Worm (Caenorhabditis elegans) whole organism, mixed stage, embryonic: ENCODE measurements around the gene gei-14.

Experiments used
- M03D4.4 ChIP-seq: sonication (generic microtip); optimal IDR thresholded peaks from 2 replicates; lab custom pipeline; 2017; ENCODE audit warnings: mild to moderate bottlenecking, missing genetic modification characterization, missing compliant biosample characterization
- bed-3 ChIP-seq: fragments of 200-800 bp; sonication (Bioruptor generic); optimal IDR thresholded peaks from 3 replicates; lab custom pipeline; 2018; ENCODE audit warnings: mild to moderate bottlenecking, missing genetic modification characterization, moderate library complexity, missing compliant biosample characterization
- blmp-1 ChIP-seq: fragments of 150-350 bp; optimal IDR thresholded peaks from 2 replicates; lab custom pipeline; 2014; ENCODE audit warnings: missing biosample characterization, missing genetic modification characterization
- ceh-39 ChIP-seq: fragments of 150-350 bp; optimal IDR thresholded peaks from 2 replicates; lab custom pipeline; 2014; ENCODE audit warnings: missing biosample characterization, missing genetic modification characterization
- ceh-43 ChIP-seq: fragments of 200-800 bp; sonication (Bioruptor generic); optimal IDR thresholded peaks from 2 replicates; lab custom pipeline; 2018; ENCODE audit warnings: mild to moderate bottlenecking, missing genetic modification characterization, moderate library complexity, missing compliant biosample characterization
- ceh-83 ChIP-seq: fragments of 200-800 bp; sonication (Bioruptor generic); optimal IDR thresholded peaks from 2 replicates; lab custom pipeline; 2018; ENCODE audit warnings: mild to moderate bottlenecking, missing genetic modification characterization, missing compliant biosample characterization
- ces-1 ChIP-seq: fragments of 150-350 bp; optimal IDR thresholded peaks from 2 replicates; lab custom pipeline; 2014; ENCODE audit warnings: missing biosample characterization, missing genetic modification reagents, missing genetic modification characterization
- drap-1 ChIP-seq: fragments of 200-800 bp; sonication (Bioruptor generic); optimal IDR thresholded peaks from 3 replicates; lab custom pipeline; 2018; ENCODE audit warnings: mild to moderate bottlenecking, missing genetic modification characterization, missing compliant biosample characterization
- elt-1 ChIP-seq: sonication (generic microtip); optimal IDR thresholded peaks from 2 replicates; lab custom pipeline; 2017; ENCODE audit warnings: missing genetic modification characterization, mild to moderate bottlenecking, missing compliant biosample characterization, antibody characterized with exemption, moderate library complexity, borderline replicate concordance; ENCODE audit not compliant: insufficient read depth
- elt-3 ChIP-seq: fragments of 150-350 bp; optimal IDR thresholded peaks from 2 replicates; lab custom pipeline; 2014; ENCODE audit warnings: missing biosample characterization, missing genetic modification characterization
- flh-1 ChIP-seq: fragments of 200-800 bp; sonication (Bioruptor generic); optimal IDR thresholded peaks from 2 replicates; lab custom pipeline; 2018; ENCODE audit warnings: mild to moderate bottlenecking, missing genetic modification characterization, moderate library complexity, missing compliant biosample characterization
- ham-2 ChIP-seq: fragments of 200-800 bp; sonication (Bioruptor generic); optimal IDR thresholded peaks from 2 replicates; lab custom pipeline; 2018; ENCODE audit warnings: mild to moderate bottlenecking, missing genetic modification characterization, missing compliant biosample characterization
- hlh-1 ChIP-seq: fragments of 150-350 bp; optimal IDR thresholded peaks from 2 replicates; lab custom pipeline; 2014; ENCODE audit warnings: missing biosample characterization, missing genetic modification reagents, missing genetic modification characterization
- lin-13 ChIP-seq: fragments of 150-350 bp; optimal IDR thresholded peaks from 2 replicates; lab custom pipeline; 2014; ENCODE audit warnings: missing biosample characterization, missing genetic modification characterization
- lsy-2 ChIP-seq: fragments of 150-350 bp; optimal IDR thresholded peaks from 2 replicates; lab custom pipeline; 2014; ENCODE audit warnings: missing biosample characterization, missing genetic modification characterization
- mab-5 ChIP-seq: fragments of 150-350 bp; optimal IDR thresholded peaks from 2 replicates; lab custom pipeline; 2014; ENCODE audit warnings: missing biosample characterization, missing genetic modification characterization
- mep-1 ChIP-seq: fragments of 150-350 bp; optimal IDR thresholded peaks from 2 replicates; lab custom pipeline; 2017; ENCODE audit warnings: missing biosample characterization, missing genetic modification reagents, missing genetic modification characterization, inconsistent platforms
- mls-2 ChIP-seq: sonication (generic microtip); optimal IDR thresholded peaks from 2 replicates; lab custom pipeline; 2016; ENCODE audit warnings: mild to moderate bottlenecking, missing genetic modification characterization, moderate library complexity, missing compliant biosample characterization
- nhr-12 ChIP-seq: fragments of 150-350 bp; optimal IDR thresholded peaks from 2 replicates; lab custom pipeline; 2014; ENCODE audit warnings: missing biosample characterization, missing genetic modification characterization
- nhr-2 ChIP-seq: fragments of 150-350 bp; optimal IDR thresholded peaks from 2 replicates; lab custom pipeline; 2014; ENCODE audit warnings: missing biosample characterization, missing genetic modification characterization
- nhr-237 ChIP-seq: fragments of 150-350 bp; optimal IDR thresholded peaks from 2 replicates; lab custom pipeline; 2014; ENCODE audit warnings: missing biosample characterization, missing genetic modification characterization
- nhr-28 ChIP-seq: fragments of 150-350 bp; optimal IDR thresholded peaks from 2 replicates; lab custom pipeline; 2014; ENCODE audit warnings: missing biosample characterization, missing genetic modification characterization
- pha-4 ChIP-seq: fragments of 150-350 bp; optimal IDR thresholded peaks from 2 replicates; lab custom pipeline; 2018; ENCODE audit warnings: missing biosample characterization, missing genetic modification reagents, missing genetic modification characterization
- sem-2 ChIP-seq: fragments of 200-800 bp; sonication (Bioruptor generic); optimal IDR thresholded peaks from 2 replicates; lab custom pipeline; 2018; ENCODE audit warnings: mild to moderate bottlenecking, missing genetic modification characterization, missing compliant biosample characterization
- snpc-4 ChIP-seq: fragments of 150-350 bp; optimal IDR thresholded peaks from 2 replicates; lab custom pipeline; 2014; ENCODE audit warnings: missing biosample characterization, missing genetic modification characterization
- sptf-1 ChIP-seq: sonication (generic microtip); optimal IDR thresholded peaks from 2 replicates; lab custom pipeline; 2017; ENCODE audit warnings: mild to moderate bottlenecking, missing genetic modification characterization, moderate library complexity, missing compliant biosample characterization
- tbx-8 ChIP-seq: fragments of 200-800 bp; sonication (Bioruptor generic); optimal IDR thresholded peaks from 2 replicates; lab custom pipeline; 2018; ENCODE audit warnings: mild to moderate bottlenecking, missing genetic modification characterization, moderate library complexity, missing compliant biosample characterization
- unc-120 ChIP-seq: sonication (generic microtip); optimal IDR thresholded peaks from 2 replicates; lab custom pipeline; 2017; ENCODE audit warnings: missing genetic modification characterization, missing compliant biosample characterization; ENCODE audit not compliant: poor library complexity, severe bottlenecking
- unc-39 ChIP-seq: fragments of 150-350 bp; optimal IDR thresholded peaks from 2 replicates; lab custom pipeline; 2014; ENCODE audit warnings: missing biosample characterization, missing genetic modification characterization
- unc-62 ChIP-seq: fragments of 150-350 bp; optimal IDR thresholded peaks from 2 replicates; lab custom pipeline; 2014; ENCODE audit warnings: missing biosample characterization, missing genetic modification reagents, missing genetic modification characterization
- zip-8 ChIP-seq: fragments of 150-350 bp; optimal IDR thresholded peaks from 2 replicates; lab custom pipeline; 2014; ENCODE audit warnings: missing biosample characterization, missing genetic modification characterization
- ztf-11 ChIP-seq: fragments of 150-350 bp; optimal IDR thresholded peaks from 2 replicates; lab custom pipeline; 2014; ENCODE audit warnings: missing biosample characterization, missing genetic modification characterization

The gei-14 gene

ce11 chrII:8312012-8312411 is 36.0 kb upstream of the gei-14 start:
- TF ChIP-seq mab-5 (tag; lab: Kevin White, UChicago) (no peak), ces-1 (GFP tag; lab: Kevin White, UChicago) (peak; percentile 64), blmp-1 (no peak)

- TF ChIP-seq tbx-8: no peak
- TF ChIP-seq ceh-83 (GFP tag; lab: Kevin White, UChicago): no peak
- TF ChIP-seq drap-1 (GFP tag; lab: Kevin White, UChicago): no peak
- TF ChIP-seq sptf-1 (tag; lab: Kevin White, UChicago): no peak
- no peak for TF ChIP-seq elt-3 (tag; lab: Kevin White, UChicago)
- TF ChIP-seq snpc-4 (tag; lab: Kevin White, UChicago): no peak
- TF ChIP-seq unc-39 (tag; lab: Kevin White, UChicago): no peak
- TF ChIP-seq unc-120 (tag; lab: Kevin White, UChicago): no peak
- TF ChIP-seq zip-8 (tag; lab: Kevin White, UChicago): no peak
- no peak for TF ChIP-seq pha-4 (tag; lab: Kevin White, UChicago)
- no peak for TF ChIP-seq unc-62
- no peak for TF ChIP-seq ham-2 (GFP tag; lab: Kevin White, UChicago)
- no peak for TF ChIP-seq ztf-11 (tag; lab: Kevin White, UChicago)
- no peak for TF ChIP-seq M03D4.4 (tag; lab: Kevin White, UChicago)
- no peak for TF ChIP-seq blmp-1
- no peak for TF ChIP-seq mab-5 (tag; lab: Kevin White, UChicago)
- TF ChIP-seq hlh-1 (tag; lab: Kevin White, UChicago): no peak
- TF ChIP-seq elt-1 (tag; lab: Kevin White, UChicago): no peak
Measured at ce11 chrII:8311484-8311883, 35.5 kb upstream of the gei-14 start.

ce11 chrII:8308314-8308713 is 32.3 kb upstream of the gei-14 start:
- TF ChIP-seq unc-62 (no peak), lin-13 (tag; lab: Kevin White, UChicago) (no peak), ceh-43 (GFP tag; lab: Kevin White, UChicago) (no peak), sem-2 (no peak), zip-8 (tag; lab: Kevin White, UChicago) (no peak), nhr-2 (tag; lab: Kevin White, UChicago) (no peak)
- TF ChIP-seq, all 35 proteins: peak for 0

ce11 chrII:8295296-8295695 is 19.3 kb upstream of the gei-14 start, which contains the start of gene nlp-55:
Gene nlp-55 (minus strand): TSS chrII:8295396.
- no peak for TF ChIP-seq nhr-2 (tag; lab: Kevin White, UChicago)
- TF ChIP-seq blmp-1: no peak
- TF ChIP-seq pha-4 (tag; lab: Kevin White, UChicago): no peak
- no peak for TF ChIP-seq snpc-4 (tag; lab: Kevin White, UChicago)
- no peak for TF ChIP-seq elt-1 (tag; lab: Kevin White, UChicago)
- no peak for TF ChIP-seq ztf-11 (tag; lab: Kevin White, UChicago)
- TF ChIP-seq ceh-43 (GFP tag; lab: Kevin White, UChicago): no peak
- TF ChIP-seq nhr-28 (tag; lab: Kevin White, UChicago): no peak
- TF ChIP-seq nhr-237 (tag; lab: Kevin White, UChicago): no peak
- no peak for TF ChIP-seq flh-1 (GFP tag; lab: Kevin White, UChicago)
- no peak for TF ChIP-seq zip-8 (tag; lab: Kevin White, UChicago)
- TF ChIP-seq bed-3 (GFP tag; lab: Kevin White, UChicago): no peak
- no peak for TF ChIP-seq mls-2 (tag; lab: Kevin White, UChicago)
- TF ChIP-seq unc-62: no peak
- TF ChIP-seq ceh-39: no peak
- no peak for TF ChIP-seq M03D4.4 (tag; lab: Kevin White, UChicago)
- no peak for TF ChIP-seq nhr-12 (tag; lab: Kevin White, UChicago)
- no peak for TF ChIP-seq sem-2
- TF ChIP-seq unc-120 (tag; lab: Kevin White, UChicago): no peak
- TF ChIP-seq lsy-2 (tag; lab: Kevin White, UChicago): no peak

ce11 chrII:8283158-8283717 is 7.2 kb upstream of the gei-14 start, which contains the start of the genes nst-1 and cct-4:
Gene nst-1 (minus strand): TSS chrII:8283208.
Gene cct-4 (plus strand): TSS chrII:8283667.
- TF ChIP-seq ceh-83 (GFP tag; lab: Kevin White, UChicago): no peak
- peak; percentile 32 for TF ChIP-seq lsy-2 (tag; lab: Kevin White, UChicago)
- peak; percentile 39 for TF ChIP-seq ces-1 (GFP tag; lab: Kevin White, UChicago)
- peak; percentile 22 for TF ChIP-seq nhr-237 (tag; lab: Kevin White, UChicago)
- peak; percentile 28 for TF ChIP-seq mep-1 (tag; lab: Kevin White, UChicago)
- TF ChIP-seq, all 35 proteins: peak for 4
